Fruit fly (Drosophila melanogaster): ENCODE measurements around the gene MED30.

Gene MED30

DNA sequence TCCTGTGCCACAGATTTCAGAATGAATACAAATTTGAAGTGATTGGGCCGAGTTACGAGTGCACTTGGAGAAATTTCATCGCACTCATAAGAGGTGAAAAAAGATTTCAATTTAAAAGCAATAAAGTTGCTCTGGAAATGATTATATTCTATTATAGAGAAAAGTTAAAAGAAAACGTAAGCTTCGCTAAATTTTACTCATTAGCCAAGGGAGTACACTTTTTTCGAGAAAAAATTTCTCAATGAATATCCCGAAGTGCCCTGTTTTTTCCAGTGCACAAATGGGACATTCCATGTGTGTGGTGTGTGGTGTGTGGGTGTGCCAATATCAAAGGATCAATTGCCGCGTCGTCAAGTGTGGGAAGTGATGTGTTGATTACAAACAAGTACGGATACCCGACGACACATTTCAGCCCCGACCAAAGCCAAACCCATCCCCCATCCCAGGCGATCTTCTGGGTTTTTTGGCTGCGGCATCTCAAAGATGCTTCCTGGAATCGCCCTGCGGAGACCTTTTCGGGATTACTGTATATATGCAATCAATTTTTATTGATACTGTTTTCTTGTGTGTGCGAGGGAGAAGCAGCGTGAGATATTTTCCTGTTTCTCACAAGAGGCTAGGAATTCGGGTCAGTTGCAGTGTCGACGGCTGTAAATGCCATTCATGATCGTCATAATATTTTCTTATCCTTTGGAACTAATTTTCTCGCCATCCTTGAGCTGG is 40.1 kb downstream of the MED30 start (continued):
- TF ChIP-seq zfh2 (GFP tag; optimal IDR thresholded peaks at IDR 0.05) (no peak), Rfx (GFP tag; IDR thresholded peaks at IDR 0.05) (no peak; the same call in 1 of the 2 replicates), dati (GFP tag; IDR thresholded peaks at IDR 0.05) (no peak), CG8290 (GFP tag; optimal IDR thresholded peaks at IDR 0.05) (peak; percentile 26), CG8290 (tag; optimal IDR thresholded peaks at IDR 0.05) (no peak), CG10462 (GFP tag; optimal IDR thresholded peaks at IDR 0.05) (peak; percentile 35), dmrt99B (tag; optimal IDR thresholded peaks at IDR 0.05) (peak; percentile 23), CG11723 (GFP tag; optimal IDR thresholded peaks at IDR 0.05) (no peak), Hr51 (GFP tag; optimal IDR thresholded peaks at IDR 0.05) (peak; percentile 47 to 55), CG12769 (tag; optimal IDR thresholded peaks at IDR 0.05) (no peak), Spps (tag; optimal IDR thresholded peaks at IDR 0.05) (peak; percentile 11), pnt (GFP tag; optimal IDR thresholded peaks at IDR 0.05) (peak; percentile 22), BtbVII (GFP tag; optimal IDR thresholded peaks at IDR 0.05) (no peak), CG9797 (GFP tag; optimal IDR thresholded peaks at IDR 0.05) (no peak), bcd (GFP tag; optimal IDR thresholded peaks at IDR 0.05) (peak; percentile 15), Chrac-16 (GFP tag; optimal IDR thresholded peaks at IDR 0.05) (peak; percentile 76), CG6654 (GFP tag; optimal IDR thresholded peaks at IDR 0.05) (peak; percentile 1), rib (GFP tag; IDR thresholded peaks at IDR 0.05) (no peak), MBD-R2 (GFP tag; IDR thresholded peaks at IDR 0.05) (no peak), fu2 (GFP tag; optimal IDR thresholded peaks at IDR 0.05) (no peak), pros (GFP tag; optimal IDR thresholded peaks at IDR 0.05) (peak; percentile 80), tll (GFP tag; optimal IDR thresholded peaks at IDR 0.05) (peak in 1 of 2 experiments; percentile 26), lola (GFP tag; optimal IDR thresholded peaks at IDR 0.05) (peak in 1 of 3 experiments; percentile 82), NFAT (GFP tag; IDR thresholded peaks at IDR 0.05) (no peak), CG9876 (GFP tag; optimal IDR thresholded peaks at IDR 0.05) (no peak), CG43689 (GFP tag; IDR thresholded peaks at IDR 0.05) (no peak), Doc2 (GFP tag; IDR thresholded peaks at IDR 0.05) (no peak), Elba2 (GFP tag; optimal IDR thresholded peaks at IDR 0.05) (peak; percentile 68), CG2712 (tag; optimal IDR thresholded peaks at IDR 0.05) (peak; percentile 77), otp (GFP tag; IDR thresholded peaks at IDR 0.05) (peak; percentile 63; the same call in 2 of the 3 replicates), Hsf (GFP tag; optimal IDR thresholded peaks at IDR 0.05) (peak; percentile 22), CG4730 (GFP tag; IDR thresholded peaks at IDR 0.05) (peak; percentile 22; the same call in 1 of the 2 replicates), CG3065 (GFP tag; optimal IDR thresholded peaks at IDR 0.05) (no peak), hkb (optimal IDR thresholded peaks at IDR 0.05) (no peak), hkb (GFP tag; IDR thresholded peaks at IDR 0.05) (peak; percentile 54), CG5180 (GFP tag; optimal IDR thresholded peaks at IDR 0.05) (no peak), fru (optimal IDR thresholded peaks at IDR 0.05) (no peak), CG6765 (GFP tag; optimal IDR thresholded peaks at IDR 0.05) (no peak), luna (GFP tag; optimal IDR thresholded peaks at IDR 0.05) (no peak), gro (GFP tag; optimal IDR thresholded peaks at IDR 0.05) (no peak), caup (GFP tag; optimal IDR thresholded peaks at IDR 0.05; ENCODE audit: severe bottlenecking) (no peak), CG9932 (GFP tag; IDR thresholded peaks at IDR 0.05) (no peak), grn (GFP tag; optimal IDR thresholded peaks at IDR 0.05) (no peak), Bteb2 (GFP tag; optimal IDR thresholded peaks at IDR 0.05) (no peak), crol (GFP tag; IDR thresholded peaks at IDR 0.05) (0 out of 2 replicates have a peak, but pooled peaks have one; percentile 7), CG12236 (GFP tag; optimal IDR thresholded peaks at IDR 0.05) (peak; percentile 13), CG15514 (GFP tag; optimal IDR thresholded peaks at IDR 0.05) (no peak), CG7839 (tag; optimal IDR thresholded peaks at IDR 0.05) (peak; percentile 60), CG17802 (tag; optimal IDR thresholded peaks at IDR 0.05) (no peak), HmgD (GFP tag; optimal IDR thresholded peaks at IDR 0.05) (no peak)

Data from whole organism, embryonic.